Fruit fly (Drosophila melanogaster) whole organism, adult: ENCODE results near the gene CG1468.

Experiments
- CG12768 ChIP-seq: fragments of 200-800 bp; sonication (Bioruptor generic); optimal IDR thresholded peaks from 2 replicates; lab custom pipeline; 2017; ENCODE audit warnings: missing biosample characterization, missing genetic modification characterization, mild to moderate bottlenecking, moderate library complexity, missing genetic modification reagents
- CG33017 ChIP-seq: fragments of 200-800 bp; sonication (Bioruptor generic); optimal IDR thresholded peaks from 2 replicates; lab custom pipeline; 2018; ENCODE audit warnings: missing biosample characterization, mild to moderate bottlenecking, missing genetic modification characterization, moderate library complexity
- CG7045 ChIP-seq: fragments of 200-800 bp; sonication (Bioruptor generic); optimal IDR thresholded peaks from 2 replicates; lab custom pipeline; 2017; ENCODE audit warnings: missing biosample characterization, mild to moderate bottlenecking, missing genetic modification characterization
- CG7101 ChIP-seq: fragments of 200-800 bp; sonication (Bioruptor generic); optimal IDR thresholded peaks from 2 replicates; lab custom pipeline; 2018; ENCODE audit warnings: missing biosample characterization, mild to moderate bottlenecking, missing genetic modification characterization, moderate library complexity
- Hr96 ChIP-seq: fragments of 200-800 bp; sonication (Bioruptor generic); optimal IDR thresholded peaks from 2 replicates; lab custom pipeline; 2016; ENCODE audit warnings: missing biosample characterization, missing genetic modification characterization
- bab1 ChIP-seq: fragments of 200-800 bp; sonication (Bioruptor generic); optimal IDR thresholded peaks from 3 replicates; lab custom pipeline; 2019; ENCODE audit warnings: missing biosample characterization, mild to moderate bottlenecking, missing genetic modification characterization, moderate library complexity
- kay ChIP-seq: fragments of 200-800 bp; sonication (Bioruptor generic); peaks from one replicate; lab custom pipeline; 2016; ENCODE audit warnings: missing biosample characterization, missing genetic modification characterization, borderline replicate concordance
- toe ChIP-seq: fragments of 200-800 bp; sonication (Bioruptor generic); optimal IDR thresholded peaks from 2 replicates; lab custom pipeline; 2016; ENCODE audit warnings: missing biosample characterization, missing genetic modification characterization

DNA sequence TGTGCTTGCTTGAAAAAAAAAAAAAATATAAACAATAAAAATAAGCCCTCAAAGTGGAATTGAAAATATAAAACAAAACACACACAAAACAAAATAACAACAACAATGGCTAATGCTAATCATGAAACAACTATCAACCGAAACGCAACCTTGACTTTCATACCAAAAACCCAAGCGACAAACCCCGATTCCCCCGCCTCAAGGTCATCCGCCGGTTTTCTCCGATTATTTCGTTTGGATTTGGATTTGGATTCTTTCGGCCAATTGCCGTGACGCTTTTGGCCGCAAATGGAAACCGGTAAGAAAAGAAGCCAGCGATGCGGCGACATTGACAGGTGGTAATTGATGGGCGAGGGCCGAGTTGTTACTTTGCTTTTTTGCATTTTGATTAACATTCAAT, 19.4 kb downstream of the CG1468 start:
- TF ChIP-seq CG33017 (tag; lab: Kevin White, UChicago) (no peak), CG12768 (GFP tag; lab: Kevin White, UChicago) (no peak), Hr96 (GFP tag; lab: Kevin White, UChicago) (no peak), CG7045 (GFP tag; lab: Kevin White, UChicago) (no peak), kay (GFP tag; lab: Kevin White, UChicago) (no peak), bab1 (GFP tag; lab: Kevin White, UChicago) (no peak), toe (GFP tag; lab: Kevin White, UChicago) (no peak), CG7101 (tag; lab: Kevin White, UChicago) (no peak)
